Worm (Caenorhabditis elegans): ENCODE measurements around the gene K02F6.1.
A peak's percentile ranks its signal among the peaks of the same experiment; 100 is the strongest.

K02F6.1 gene

DNA sequence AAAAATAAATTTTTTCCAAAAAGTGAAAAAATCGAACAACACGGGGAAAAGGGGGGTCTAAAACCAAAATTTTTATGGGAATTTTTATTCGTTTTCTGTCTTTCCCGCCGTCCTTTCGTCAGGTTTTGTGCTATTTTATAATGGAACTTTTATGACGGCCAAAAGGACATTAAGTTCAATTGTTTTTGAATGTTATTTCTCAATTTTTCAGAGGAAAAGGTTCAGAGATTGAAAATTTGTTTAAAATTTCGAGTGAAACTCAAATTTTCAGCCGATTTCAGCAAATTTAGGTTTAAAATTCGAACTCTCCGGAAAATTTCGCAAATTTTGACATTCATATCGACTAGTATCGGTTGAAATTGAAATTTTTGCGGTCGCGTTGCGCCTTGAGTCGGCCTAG is 10.2 kb downstream of the K02F6.1 start, which contains the start of gene nep-18:
Gene nep-18 (minus strand): TSS at position 101 of the 400 bp plus-strand sequence.
- TF ChIP-seq tbx-8 (GFP tag; optimal IDR thresholded peaks at IDR 0.05) (no peak), ces-1 (GFP tag; optimal IDR thresholded peaks at IDR 0.05) (no peak), sem-2 (GFP tag; optimal IDR thresholded peaks at IDR 0.05) (no peak), lin-32 (GFP tag; optimal IDR thresholded peaks at IDR 0.05) (no peak), ztf-11 (tag; optimal IDR thresholded peaks at IDR 0.05) (no peak), bed-3 (GFP tag; optimal IDR thresholded peaks at IDR 0.05) (no peak), lin-13 (tag; optimal IDR thresholded peaks at IDR 0.05) (no peak), mab-5 (tag; optimal IDR thresholded peaks at IDR 0.05) (no peak), blmp-1 (tag; optimal IDR thresholded peaks at IDR 0.05) (no peak), elt-3 (tag; optimal IDR thresholded peaks at IDR 0.05) (no peak), mls-2 (tag; optimal IDR thresholded peaks at IDR 0.05) (no peak), ceh-39 (tag; optimal IDR thresholded peaks at IDR 0.05) (no peak), flh-1 (GFP tag; optimal IDR thresholded peaks at IDR 0.05) (no peak), drap-1 (GFP tag; optimal IDR thresholded peaks at IDR 0.05) (no peak), nhr-2 (tag; optimal IDR thresholded peaks at IDR 0.05) (no peak), nhr-28 (tag; optimal IDR thresholded peaks at IDR 0.05) (no peak)

DNA sequence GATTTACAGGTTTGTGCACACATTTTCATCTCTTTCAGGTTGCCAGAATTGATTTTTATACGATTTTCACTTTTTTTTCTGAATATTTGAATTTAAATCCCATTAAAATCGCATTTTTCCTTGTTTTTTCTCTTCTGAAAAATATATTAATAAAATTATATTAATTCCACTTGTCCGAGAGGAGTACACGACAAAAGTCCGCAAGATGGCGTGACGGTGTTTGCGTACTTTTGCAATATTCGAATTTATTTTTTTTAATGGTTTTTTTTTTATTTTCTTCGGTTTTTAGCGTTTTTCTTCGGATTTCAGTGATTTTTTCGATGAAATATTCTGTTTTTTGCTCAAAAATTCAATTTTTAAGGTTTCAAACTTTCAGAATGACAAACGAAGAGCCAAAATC is 11.1 kb downstream of the K02F6.1 start, which contains the start of gene usp-39:
Gene usp-39 (plus strand): TSS at position 377 of the 400 bp plus-strand sequence.
- TF ChIP-seq nhr-237 (tag; optimal IDR thresholded peaks at IDR 0.05) = peak; percentile 65
- no peak for TF ChIP-seq blmp-1 (tag; optimal IDR thresholded peaks at IDR 0.05)
- TF ChIP-seq mep-1 (tag; optimal IDR thresholded peaks at IDR 0.05) = peak; percentile 66
- no peak for TF ChIP-seq bed-3 (GFP tag; optimal IDR thresholded peaks at IDR 0.05)
- TF ChIP-seq ceh-83 (GFP tag; optimal IDR thresholded peaks at IDR 0.05) = peak; percentile 26
- TF ChIP-seq lsy-2 (tag; optimal IDR thresholded peaks at IDR 0.05) = peak; percentile 80
- no peak for TF ChIP-seq unc-39 (tag; optimal IDR thresholded peaks at IDR 0.05)
- peak; percentile 46 for TF ChIP-seq lin-13 (tag; optimal IDR thresholded peaks at IDR 0.05)
- TF ChIP-seq unc-120 (tag; optimal IDR thresholded peaks at IDR 0.05; ENCODE audit: poor library complexity, severe bottlenecking) = no peak
- no peak for TF ChIP-seq elt-1 (tag; optimal IDR thresholded peaks at IDR 0.05; ENCODE audit: borderline replicate concordance, insufficient read depth)
- TF ChIP-seq unc-62 (GFP tag; optimal IDR thresholded peaks at IDR 0.05) = no peak
- TF ChIP-seq mab-5 (tag; optimal IDR thresholded peaks at IDR 0.05) = peak; percentile 80
- peak; percentile 25 for TF ChIP-seq sptf-1 (tag; optimal IDR thresholded peaks at IDR 0.05)
- no peak for TF ChIP-seq cnd-1 (tag; optimal IDR thresholded peaks at IDR 0.05)
- TF ChIP-seq nhr-76 (tag; optimal IDR thresholded peaks at IDR 0.05) = no peak
- TF ChIP-seq ces-1 (GFP tag; optimal IDR thresholded peaks at IDR 0.05) = peak; percentile 98
- peak; percentile 65 for TF ChIP-seq pha-4 (tag; optimal IDR thresholded peaks at IDR 0.05)

DNA sequence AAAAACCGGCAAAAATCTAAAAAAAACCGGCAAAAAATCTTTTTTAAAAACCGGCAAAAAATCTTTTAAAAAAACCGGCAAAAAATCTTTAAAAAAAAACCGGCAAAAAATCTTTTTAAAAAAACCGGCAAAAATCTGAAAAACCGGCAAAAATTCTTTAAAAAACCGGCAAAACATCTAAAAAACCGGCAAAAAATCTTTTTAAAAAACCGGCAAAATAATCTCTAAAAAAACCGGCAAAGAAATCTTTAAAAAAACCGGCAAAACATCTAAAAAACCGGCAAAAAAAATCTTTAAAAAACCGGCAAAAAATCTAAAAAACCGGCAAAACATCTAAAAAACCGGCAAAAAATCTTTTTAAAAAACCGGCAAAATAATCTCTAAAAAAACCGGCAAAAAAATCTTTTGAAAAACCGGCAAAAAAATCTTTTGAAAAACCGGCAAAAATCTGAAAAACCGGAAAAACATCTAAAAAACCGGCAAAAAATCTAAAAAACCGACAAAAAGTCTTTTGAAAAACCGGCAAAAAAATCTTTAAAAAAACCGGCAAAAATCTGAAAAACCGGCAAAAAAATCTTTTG is 16.7 kb downstream of the K02F6.1 start:
- peak; percentile 70 for TF ChIP-seq bed-3 (GFP tag; optimal IDR thresholded peaks at IDR 0.05)
- peak; percentile 84 for TF ChIP-seq sptf-1 (tag; optimal IDR thresholded peaks at IDR 0.05)
- peak; percentile 79 for TF ChIP-seq M03D4.4 (tag; optimal IDR thresholded peaks at IDR 0.05)
- peak; percentile 39 for TF ChIP-seq unc-120 (tag; optimal IDR thresholded peaks at IDR 0.05; ENCODE audit: poor library complexity, severe bottlenecking)

DNA sequence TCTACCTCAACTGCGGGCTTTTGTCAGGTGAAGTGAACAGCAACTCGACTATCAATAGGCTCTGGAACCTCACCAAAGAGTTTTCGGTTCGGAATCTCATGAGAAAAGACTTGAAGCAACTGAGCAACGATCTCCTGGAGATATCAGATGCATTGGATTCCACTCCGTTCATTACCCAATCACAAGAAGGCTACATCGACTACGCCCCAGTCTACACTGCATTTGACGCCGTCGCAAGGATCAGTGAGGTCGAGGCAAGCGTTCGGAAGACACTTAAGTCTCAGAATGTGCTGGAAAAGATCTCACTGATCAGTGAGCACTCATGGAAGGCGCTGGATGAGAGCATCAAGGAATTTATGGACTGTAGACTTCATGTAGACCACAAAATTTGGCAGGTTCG is 24.5 kb downstream of the K02F6.1 start:
- TF ChIP-seq unc-39 (tag; optimal IDR thresholded peaks at IDR 0.05) = no peak

DNA sequence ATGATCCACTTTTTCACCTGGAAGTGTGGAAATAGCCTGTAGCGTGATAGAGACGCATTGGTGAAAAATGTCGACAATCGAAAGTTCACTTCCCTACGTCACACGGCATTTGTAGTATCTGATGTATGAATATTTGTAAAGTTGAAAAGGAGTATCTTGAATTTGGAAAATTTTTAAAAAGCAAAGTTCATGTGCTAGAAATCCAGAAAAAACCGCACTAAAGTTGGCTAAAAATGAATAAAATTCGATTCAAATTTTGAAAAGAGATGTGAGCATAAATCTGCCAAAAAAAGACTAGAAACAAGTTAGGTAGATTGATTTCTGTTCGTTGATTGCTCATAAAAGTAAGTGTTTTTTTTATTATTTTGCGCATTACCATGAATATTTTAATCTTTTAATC is 29.3 kb downstream of the K02F6.1 start, which contains the start of gene sri-74:
Gene sri-74 (minus strand): TSS at position 101 of the 400 bp plus-strand sequence.
- no peak for TF ChIP-seq nhr-2 (tag; optimal IDR thresholded peaks at IDR 0.05)
- TF ChIP-seq drap-1 (GFP tag; optimal IDR thresholded peaks at IDR 0.05) = no peak
- no peak for TF ChIP-seq ceh-43 (GFP tag; optimal IDR thresholded peaks at IDR 0.05)
- TF ChIP-seq ces-1 (GFP tag; optimal IDR thresholded peaks at IDR 0.05) = no peak
- TF ChIP-seq unc-62 (GFP tag; optimal IDR thresholded peaks at IDR 0.05) = no peak

- TF ChIP-seq snpc-4 (tag; optimal IDR thresholded peaks at IDR 0.05) (no peak), pha-4 (tag; optimal IDR thresholded peaks at IDR 0.05) (no peak), zip-8 (tag; optimal IDR thresholded peaks at IDR 0.05) (no peak), unc-120 (tag; optimal IDR thresholded peaks at IDR 0.05; ENCODE audit: poor library complexity, severe bottlenecking) (no peak), nhr-12 (tag; optimal IDR thresholded peaks at IDR 0.05) (no peak)
Measured at ce11 chrII:2585493-2585892, 31.7 kb downstream of the K02F6.1 start, which contains the start of gene sri-36. sri-36 (minus strand) TSS chrII:2585593.

Measured in whole organism, mixed stage, embryonic.